Worm (Caenorhabditis elegans) whole organism, young adult: ENCODE results near the gene sel-1.

Experiments used
- B0035.1 ChIP-seq: sonication (generic microtip); optimal IDR thresholded peaks from 2 replicates; lab custom pipeline; 2016; ENCODE audit warnings: missing genetic modification characterization, mild to moderate bottlenecking, missing compliant biosample characterization, missing genotype, missing genetic modification reagents
- D2030.7 ChIP-seq: fragments of 200-800 bp; sonication (Bioruptor generic); IDR thresholded peaks from 2 replicates; pipeline ENCODE4 v1.3.6; 2022; ENCODE audit warnings: missing genetic modification reagents, missing genetic modification characterization, missing compliant biosample characterization
- F23B12.7 ChIP-seq: sonication (generic microtip); optimal IDR thresholded peaks from 2 replicates; lab custom pipeline; 2017; ENCODE audit warnings: missing genetic modification characterization, mild to moderate bottlenecking, missing compliant biosample characterization, antibody characterized with exemption, moderate library complexity; ENCODE audit not compliant: insufficient read depth
- F37B4.10 ChIP-seq: fragments of 200-800 bp; sonication (Bioruptor generic); IDR thresholded peaks from 2 replicates; pipeline ENCODE4 v1.3.6; 2022; ENCODE audit warnings: missing genetic modification characterization, missing compliant biosample characterization
- F39B2.1 ChIP-seq: fragments of 200-800 bp; sonication (Bioruptor generic); IDR thresholded peaks from 2 replicates; pipeline ENCODE4 v1.3.6; 2022; ENCODE audit warnings: missing genetic modification reagents, missing genetic modification characterization, missing compliant biosample characterization
- F49E8.2 ChIP-seq: sonication (generic microtip); optimal IDR thresholded peaks from 3 replicates; lab custom pipeline; 2017; ENCODE audit warnings: missing genetic modification characterization, mild to moderate bottlenecking, missing compliant biosample characterization, antibody characterized with exemption, moderate library complexity; ENCODE audit not compliant: insufficient read depth
- F57A8.1 ChIP-seq: fragments of 200-800 bp; sonication (Bioruptor generic); optimal IDR thresholded peaks from 2 replicates; lab custom pipeline; 2018; ENCODE audit warnings: mild to moderate bottlenecking, missing genetic modification characterization, moderate library complexity, missing compliant biosample characterization
- K11D2.4 ChIP-seq: fragments of 200-800 bp; sonication (Bioruptor generic); IDR thresholded peaks from 2 replicates; pipeline ENCODE4 v1.3.6; 2022; ENCODE audit warnings: missing genetic modification reagents, missing genetic modification characterization, missing compliant biosample characterization
- K12H6.12 ChIP-seq: fragments of 200-800 bp; sonication (Bioruptor generic); optimal IDR thresholded peaks from 2 replicates; lab custom pipeline; 2018; ENCODE audit warnings: mild to moderate bottlenecking, missing genetic modification characterization, missing compliant biosample characterization
- Y67H2A.10 ChIP-seq: fragments of 200-800 bp; sonication (Bioruptor generic); conservative IDR thresholded peaks from 2 replicates; pipeline ENCODE4 v1.3.6; 2022; ENCODE audit warnings: missing genetic modification reagents, missing genetic modification characterization, missing compliant biosample characterization
- Y79H2A.3 ChIP-seq: fragments of 200-800 bp; sonication (Bioruptor generic); conservative IDR thresholded peaks from 2 replicates; pipeline ENCODE4 v1.3.6; 2022; ENCODE audit warnings: missing genetic modification reagents, missing genetic modification characterization, missing compliant biosample characterization
- Y95B8A.8 ChIP-seq: fragments of 200-800 bp; sonication (Bioruptor generic); IDR thresholded peaks from 2 replicates; pipeline ENCODE4 v1.3.6; 2022; ENCODE audit warnings: missing genetic modification reagents, missing genetic modification characterization, missing compliant biosample characterization
- ZK185.1 ChIP-seq: sonication (generic microtip); optimal IDR thresholded peaks from 2 replicates; lab custom pipeline; 2016; ENCODE audit warnings: mild to moderate bottlenecking, missing genetic modification characterization, missing compliant biosample characterization; ENCODE audit not compliant: poor library complexity, severe bottlenecking
- akir-1 ChIP-seq: fragments of 200-800 bp; sonication (Bioruptor generic); optimal IDR thresholded peaks from 2 replicates; lab custom pipeline; 2018; ENCODE audit warnings: mild to moderate bottlenecking, missing genetic modification characterization, moderate library complexity, missing compliant biosample characterization
- aptf-3 ChIP-seq: fragments of 200-800 bp; sonication (Bioruptor generic); IDR thresholded peaks from 2 replicates; pipeline ENCODE4 v1.3.6; 2022; ENCODE audit warnings: missing genetic modification characterization, missing compliant biosample characterization
- ccch-3 ChIP-seq: fragments of 200-800 bp; sonication (Bioruptor generic); optimal IDR thresholded peaks from 2 replicates; lab custom pipeline; 2018; ENCODE audit warnings: mild to moderate bottlenecking, missing genetic modification characterization, missing compliant biosample characterization
- cebp-2 ChIP-seq: fragments of 200-800 bp; sonication (Bioruptor generic); IDR thresholded peaks from 2 replicates; pipeline ENCODE4 v1.3.6; 2022; ENCODE audit warnings: missing genetic modification characterization, missing compliant biosample characterization
- ceh-27 ChIP-seq: fragments of 200-800 bp; sonication (Bioruptor generic); optimal IDR thresholded peaks from 2 replicates; lab custom pipeline; 2018; ENCODE audit warnings: mild to moderate bottlenecking, missing genetic modification characterization, moderate library complexity, missing compliant biosample characterization
- ceh-40 ChIP-seq: fragments of 200-800 bp; sonication (Bioruptor generic); IDR thresholded peaks from 2 replicates; pipeline ENCODE4 v1.3.6; 2022; ENCODE audit warnings: missing genetic modification characterization, missing compliant biosample characterization
- ceh-58 ChIP-seq: fragments of 200-800 bp; sonication (Bioruptor generic); IDR thresholded peaks from 2 replicates; pipeline ENCODE4 v1.3.6; 2022; ENCODE audit warnings: missing genetic modification characterization, missing compliant biosample characterization
- die-1 ChIP-seq: sonication (generic microtip); optimal IDR thresholded peaks from 2 replicates; lab custom pipeline; 2016; ENCODE audit warnings: missing genotype, mild to moderate bottlenecking, missing genetic modification characterization, missing compliant biosample characterization
- dpff-1 ChIP-seq: sonication (generic microtip); optimal IDR thresholded peaks from 2 replicates; lab custom pipeline; 2017; ENCODE audit warnings: mild to moderate bottlenecking, missing genetic modification characterization, missing compliant biosample characterization
- dpl-1 ChIP-seq: fragments of 150-350 bp; optimal IDR thresholded peaks from 2 replicates; lab custom pipeline; 2014; ENCODE audit warnings: missing biosample characterization, missing genetic modification reagents, missing genetic modification characterization
- efl-1 ChIP-seq: fragments of 150-350 bp; optimal IDR thresholded peaks from 2 replicates; lab custom pipeline; 2014; ENCODE audit warnings: missing biosample characterization, missing genetic modification reagents, missing genetic modification characterization
- egl-18 ChIP-seq: fragments of 200-800 bp; sonication (Bioruptor generic); IDR thresholded peaks from 2 replicates; pipeline ENCODE4 v1.3.6; 2022; ENCODE audit warnings: missing genetic modification reagents, missing genetic modification characterization, missing compliant biosample characterization
- egl-44 ChIP-seq: fragments of 200-800 bp; sonication (Bioruptor generic); IDR thresholded peaks from 2 replicates; pipeline ENCODE4 v1.3.6; 2022; ENCODE audit warnings: missing genetic modification reagents, missing genetic modification characterization, missing compliant biosample characterization
- ekl-4 ChIP-seq: fragments of 200-800 bp; sonication (Bioruptor generic); IDR thresholded peaks from 2 replicates; pipeline ENCODE4 v1.3.6; 2022; ENCODE audit warnings: missing genetic modification reagents, missing genetic modification characterization, missing compliant biosample characterization
- fkh-3 ChIP-seq: sonication (generic microtip); optimal IDR thresholded peaks from 2 replicates; lab custom pipeline; 2016; ENCODE audit warnings: mild to moderate bottlenecking, missing genetic modification characterization, missing compliant biosample characterization
- gei-17 ChIP-seq: fragments of 200-800 bp; sonication (Bioruptor generic); optimal IDR thresholded peaks from 2 replicates; lab custom pipeline; 2018; ENCODE audit warnings: mild to moderate bottlenecking, missing genetic modification characterization, missing compliant biosample characterization
- him-1 ChIP-seq: sonication (generic microtip); optimal IDR thresholded peaks from 2 replicates; lab custom pipeline; 2016; ENCODE audit warnings: missing genotype, missing genetic modification reagents, missing genetic modification characterization, missing compliant biosample characterization
- hmg-1.2 ChIP-seq: fragments of 200-800 bp; sonication (Bioruptor generic); IDR thresholded peaks from 2 replicates; pipeline ENCODE4 v1.3.6; 2022; ENCODE audit warnings: missing genetic modification reagents, missing genetic modification characterization, missing compliant biosample characterization
- hmg-20 ChIP-seq: fragments of 200-800 bp; sonication (Bioruptor generic); IDR thresholded peaks from 2 replicates; pipeline ENCODE4 v1.3.6; 2022; ENCODE audit warnings: missing genetic modification reagents, missing genetic modification characterization, missing compliant biosample characterization
- hrde-1 ChIP-seq: sonication (generic microtip); optimal IDR thresholded peaks from 2 replicates; lab custom pipeline; 2016; ENCODE audit warnings: missing genetic modification characterization, mild to moderate bottlenecking, missing compliant biosample characterization, moderate library complexity, missing genotype, missing genetic modification reagents, borderline replicate concordance
- let-526 ChIP-seq: fragments of 200-800 bp; sonication (Bioruptor generic); IDR thresholded peaks from 2 replicates; pipeline ENCODE4 v1.3.6; 2022; ENCODE audit warnings: missing genetic modification reagents, missing genetic modification characterization, missing compliant biosample characterization
- let-607 ChIP-seq, 2 experiments: fragments of 200-800 bp in 1 of 2; sonication (Bioruptor generic) in 1 of 2; sonication (generic microtip) in 1 of 2; optimal IDR thresholded peaks; 2 replicates each; lab custom pipeline; 2016 to 2018; ENCODE audit warnings: mild to moderate bottlenecking in 2 of 2, missing compliant biosample characterization in 2 of 2, missing genetic modification characterization in 2 of 2, moderate library complexity in 2 of 2, missing genotype in 1 of 2
- lin-26 ChIP-seq: fragments of 200-800 bp; sonication (Bioruptor generic); IDR thresholded peaks from 2 replicates; pipeline ENCODE4 v1.3.6; 2022; ENCODE audit warnings: missing genetic modification reagents, missing genetic modification characterization, missing compliant biosample characterization
- lin-40 ChIP-seq: sonication (generic microtip); optimal IDR thresholded peaks from 2 replicates; lab custom pipeline; 2016; ENCODE audit warnings: missing genetic modification characterization, mild to moderate bottlenecking, missing compliant biosample characterization, missing genotype, missing genetic modification reagents
- madf-6 ChIP-seq: fragments of 200-800 bp; sonication (Bioruptor generic); IDR thresholded peaks from 2 replicates; pipeline ENCODE4 v1.3.6; 2022; ENCODE audit warnings: missing genetic modification reagents, missing genetic modification characterization, missing compliant biosample characterization
- madf-8 ChIP-seq: fragments of 200-800 bp; sonication (Bioruptor generic); conservative IDR thresholded peaks from 2 replicates; pipeline ENCODE4 v1.3.6; 2022; ENCODE audit warnings: missing genetic modification reagents, missing genetic modification characterization, missing compliant biosample characterization
- nhr-120 ChIP-seq: fragments of 200-800 bp; sonication (Bioruptor generic); IDR thresholded peaks from 2 replicates; pipeline ENCODE4 v1.3.6; 2022; ENCODE audit warnings: missing genetic modification characterization, missing compliant biosample characterization
- nhr-179 ChIP-seq: sonication (generic microtip); optimal IDR thresholded peaks from 2 replicates; lab custom pipeline; 2016; ENCODE audit warnings: mild to moderate bottlenecking, missing genetic modification characterization, missing compliant biosample characterization
- nhr-90 ChIP-seq: sonication (generic microtip); optimal IDR thresholded peaks from 2 replicates; lab custom pipeline; 2016; ENCODE audit warnings: missing genotype, mild to moderate bottlenecking, missing genetic modification characterization, missing compliant biosample characterization
- pha-4 ChIP-seq: fragments of 150-350 bp; sonication (generic microtip); optimal IDR thresholded peaks from 2 replicates; lab custom pipeline; 2014; ENCODE audit warnings: missing biosample characterization, missing genetic modification reagents, missing genetic modification characterization
- rec-8 ChIP-seq, 2 experiments: sonication (generic microtip); optimal IDR thresholded peaks; 2 replicates each; lab custom pipeline; 2016; ENCODE audit warnings: mild to moderate bottlenecking in 2 of 2, missing genetic modification characterization in 2 of 2, missing genetic modification reagents in 2 of 2, missing genotype in 2 of 2, missing biosample characterization in 1 of 2, missing compliant biosample characterization in 1 of 2, moderate library complexity in 1 of 2
- sea-2 ChIP-seq: fragments of 200-800 bp; sonication (Bioruptor generic); IDR thresholded peaks from 2 replicates; pipeline ENCODE4 v1.3.6; 2022; ENCODE audit warnings: missing genetic modification characterization, missing compliant biosample characterization
- somi-1 ChIP-seq: fragments of 200-800 bp; sonication (Bioruptor generic); optimal IDR thresholded peaks from 2 replicates; lab custom pipeline; 2018; ENCODE audit warnings: mild to moderate bottlenecking, missing genetic modification characterization, missing compliant biosample characterization
- xnd-1 ChIP-seq: sonication (generic microtip); optimal IDR thresholded peaks from 2 replicates; lab custom pipeline; 2016; ENCODE audit warnings: missing genotype, missing genetic modification reagents, missing genetic modification characterization, missing compliant biosample characterization
- ztf-28 ChIP-seq: fragments of 200-800 bp; sonication (Bioruptor generic); IDR thresholded peaks from 2 replicates; pipeline ENCODE4 v1.3.6; 2022; ENCODE audit warnings: missing genetic modification reagents, missing genetic modification characterization, missing compliant biosample characterization

The sel-1 gene

DNA sequence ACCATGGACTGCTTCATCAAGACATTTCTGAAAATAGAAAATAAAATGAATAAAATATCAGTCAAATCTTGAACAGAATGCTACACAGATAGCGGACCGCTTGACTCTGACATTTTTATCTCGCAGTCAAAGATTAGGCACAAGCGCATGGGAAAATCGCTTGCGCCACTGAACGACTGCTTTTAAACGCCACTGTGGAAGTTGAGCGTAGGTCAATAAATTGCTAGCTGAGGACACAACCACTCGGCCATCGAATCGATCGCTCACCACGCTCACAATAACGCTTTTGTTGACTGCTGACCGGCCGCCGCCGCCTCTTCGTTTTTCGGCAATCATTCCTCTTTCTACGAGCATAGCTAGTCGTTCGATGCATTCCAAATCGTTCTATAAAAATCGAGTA is 36.3 kb downstream of the sel-1 start (continued):
- TF ChIP-seq ZK185.1 (tag; lab: Kevin White, UChicago), result peak; percentile 84
- TF ChIP-seq egl-18 (GFP tag; lab: Robert Waterston, UW), result no peak
- no peak for TF ChIP-seq dpl-1 (GFP tag; lab: Kevin White, UChicago)
- TF ChIP-seq die-1, result peak; percentile 79
- TF ChIP-seq lin-40 (tag; lab: Kevin White, UChicago), result peak; percentile 45
- peak; percentile 86 for TF ChIP-seq lin-26
- peak; percentile 45 for TF ChIP-seq F49E8.2 (tag; lab: Kevin White, UChicago)
- TF ChIP-seq ekl-4 (GFP tag; lab: Robert Waterston, UW), result 0 out of 2 replicates have a peak, but pooled peaks have one; percentile 43
- TF ChIP-seq let-526 (GFP tag; lab: Robert Waterston, UW), result no peak
- peak; percentile 55 for TF ChIP-seq K12H6.12 (tag; lab: Kevin White, UChicago)
- TF ChIP-seq Y95B8A.8 (GFP tag; lab: Robert Waterston, UW), result 0 out of 2 replicates have a peak, but pooled peaks have one; percentile 27
- TF ChIP-seq gei-17 (GFP tag; lab: Kevin White, UChicago), result no peak
- TF ChIP-seq nhr-90 (tag; lab: Kevin White, UChicago), result peak; percentile 90
- peak; percentile 28 for TF ChIP-seq nhr-179 (tag; lab: Kevin White, UChicago)
- TF ChIP-seq B0035.1 (tag; lab: Kevin White, UChicago), result peak; percentile 68
- TF ChIP-seq K11D2.4 (GFP tag; lab: Robert Waterston, UW), result no peak
- no peak for TF ChIP-seq Y67H2A.10 (GFP tag; lab: Robert Waterston, UW)
- no peak for TF ChIP-seq pha-4 (tag; lab: Kevin White, UChicago)
- peak; percentile 55 for TF ChIP-seq hrde-1
- TF ChIP-seq ceh-27 (GFP tag; lab: Kevin White, UChicago), result peak; percentile 22
- TF ChIP-seq ceh-40 (GFP tag; lab: Robert Waterston, UW), result no peak
- TF ChIP-seq F57A8.1 (GFP tag; lab: Kevin White, UChicago), result no peak
- TF ChIP-seq dpff-1 (tag; lab: Kevin White, UChicago), result no peak
- TF ChIP-seq F37B4.10 (GFP tag; lab: Robert Waterston, UW), result no peak
- peak; percentile 35; the same call in 1 of the 2 replicates for TF ChIP-seq D2030.7 (GFP tag; lab: Robert Waterston, UW)
- TF ChIP-seq xnd-1 (tag; lab: Kevin White, UChicago), result no peak
- no peak for TF ChIP-seq madf-8
- TF ChIP-seq Y79H2A.3 (GFP tag; lab: Robert Waterston, UW), result 0 out of 2 replicates have a peak, but pooled peaks have one; percentile 15
- no peak for TF ChIP-seq efl-1 (GFP tag; lab: Kevin White, UChicago)
- TF ChIP-seq akir-1 (GFP tag; lab: Kevin White, UChicago), result no peak
- peak; percentile 22 for TF ChIP-seq somi-1 (GFP tag; lab: Kevin White, UChicago)
- TF ChIP-seq cebp-2, result peak; percentile 92
- peak; percentile 40; the same call in 1 of the 2 replicates for TF ChIP-seq hmg-1.2 (GFP tag; lab: Robert Waterston, UW)
- peak; percentile 74 for TF ChIP-seq F23B12.7 (tag; lab: Kevin White, UChicago)
- peak; percentile 49; the same call in 1 of the 2 replicates for TF ChIP-seq egl-44 (GFP tag; lab: Robert Waterston, UW)
- no peak for TF ChIP-seq nhr-120 (GFP tag; lab: Robert Waterston, UW)
- TF ChIP-seq madf-6 (GFP tag; lab: Robert Waterston, UW), result peak; percentile 61; the same call in 1 of the 2 replicates
- TF ChIP-seq rec-8 (tag; optimal IDR thresholded peaks at IDR 0.05; lab: Kevin White, UChicago), result peak in 1 of 2 experiments; percentile 63
- no peak for TF ChIP-seq sea-2 (GFP tag; lab: Robert Waterston, UW)
- TF ChIP-seq him-1 (tag; lab: Kevin White, UChicago), result no peak
- no peak for TF ChIP-seq hmg-20
- no peak for TF ChIP-seq aptf-3 (GFP tag; lab: Robert Waterston, UW)
- no peak for TF ChIP-seq ztf-28 (GFP tag; lab: Robert Waterston, UW)
- TF ChIP-seq ceh-58 (GFP tag; lab: Robert Waterston, UW), result no peak
- no peak for TF ChIP-seq F39B2.1
- peak; percentile 6 to 48 for TF ChIP-seq let-607 (tag; optimal IDR thresholded peaks at IDR 0.05; lab: Kevin White, UChicago)
- TF ChIP-seq ccch-3 (GFP tag; lab: Kevin White, UChicago), result no peak
- TF ChIP-seq fkh-3 (tag; lab: Kevin White, UChicago), result no peak
